Fruit fly (Drosophila melanogaster) Kc167 (cell line): ENCODE measurements around the gene CG10254.

Experiments
- Myc ChIP-seq: fragments of >200 bp; optimal IDR thresholded peaks from 2 replicates; lab custom pipeline; 2017; ENCODE audit warnings: missing external identifiers
- Sin3A ChIP-seq: fragments of >200 bp; optimal IDR thresholded peaks from 2 replicates; lab custom pipeline; 2018; ENCODE audit warnings: missing external identifiers
- h ChIP-seq: fragments of >200 bp; optimal IDR thresholded peaks from 3 replicates; lab custom pipeline; 2018; ENCODE audit warnings: missing external identifiers
- insv ChIP-seq: fragments of >200 bp; optimal IDR thresholded peaks from 3 replicates; lab custom pipeline; 2018; ENCODE audit warnings: missing external identifiers
- psq ChIP-seq: fragments of >200 bp; optimal IDR thresholded peaks from 2 replicates; lab custom pipeline; 2017; ENCODE audit warnings: missing external identifiers
- ttk ChIP-seq: sonication (Bioruptor generic); optimal IDR thresholded peaks from 2 replicates; lab custom pipeline; 2017; ENCODE audit warnings: missing external identifiers

- TF ChIP-seq h (lab: Kevin White, UChicago) (no peak), Sin3A (no peak), psq (no peak), ttk (lab: Kevin White, UChicago) (no peak), Myc (lab: Kevin White, UChicago) (no peak), insv (lab: Kevin White, UChicago) (no peak)
These were observed 26.2 kb downstream of the CG10254 start for dm6 chr3R:23668583-23668982.
